Fruit fly (Drosophila melanogaster): ENCODE results near the gene CG6026.

The CG6026 gene

DNA sequence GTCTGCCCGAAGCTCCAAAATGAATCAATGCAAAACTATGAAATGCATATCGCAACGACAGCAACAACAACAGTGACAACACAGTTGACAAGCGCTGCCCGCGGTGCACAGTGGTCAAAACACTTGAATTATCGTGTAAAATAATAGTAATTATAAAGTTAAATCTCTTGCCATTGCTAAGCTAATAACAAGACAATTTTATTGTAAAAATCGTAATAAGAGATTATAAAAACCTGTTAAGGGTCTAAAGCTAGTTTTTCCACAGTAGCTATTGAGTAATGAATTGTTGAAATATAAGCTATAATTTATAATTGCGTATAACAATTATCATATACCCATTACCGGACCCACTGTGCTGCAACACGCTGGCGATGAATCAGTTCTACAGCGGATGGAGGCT lies 39.7 kb downstream of the CG6026 start (continued):
- TF ChIP-seq Abd-B (GFP tag; optimal IDR thresholded peaks at IDR 0.05) (peak; percentile 35), hkb (optimal IDR thresholded peaks at IDR 0.05) (no peak), hkb (GFP tag; IDR thresholded peaks at IDR 0.05) (peak; percentile 72; the same call in 1 of the 2 replicates), Drgx (GFP tag; IDR thresholded peaks at IDR 0.05) (peak; percentile 93), CG1024 (GFP tag; IDR thresholded peaks at IDR 0.05) (peak; percentile 38; the same call in 1 of the 2 replicates), Six4 (GFP tag; optimal IDR thresholded peaks at IDR 0.05) (no peak), Lhr (GFP tag; optimal IDR thresholded peaks at IDR 0.05) (peak; percentile 26), chif (GFP tag; optimal IDR thresholded peaks at IDR 0.05) (peak; percentile 4 to 37), jing (GFP tag; optimal IDR thresholded peaks at IDR 0.05) (peak; percentile 33), CG8290 (GFP tag; optimal IDR thresholded peaks at IDR 0.05) (no peak), CG8290 (tag; optimal IDR thresholded peaks at IDR 0.05) (no peak), Rx (GFP tag; IDR thresholded peaks at IDR 0.05) (peak; percentile 41; the same call in 1 of the 2 replicates), Nf-YA (GFP tag; IDR thresholded peaks at IDR 0.05) (no peak), Hsf (GFP tag; optimal IDR thresholded peaks at IDR 0.05) (peak; percentile 36), CG17385 (GFP tag; optimal IDR thresholded peaks at IDR 0.05) (peak; percentile 39), CG17359 (tag; optimal IDR thresholded peaks at IDR 0.05) (peak; percentile 67), CG8281 (tag; optimal IDR thresholded peaks at IDR 0.05) (peak; percentile 6), sima (GFP tag; optimal IDR thresholded peaks at IDR 0.05) (no peak), Fer1 (GFP tag; optimal IDR thresholded peaks at IDR 0.05) (no peak), bab2 (GFP tag; optimal IDR thresholded peaks at IDR 0.05) (peak; percentile 33), ci (GFP tag; IDR thresholded peaks at IDR 0.05) (no peak), esg (GFP tag; conservative IDR thresholded peaks at IDR 0.05) (no peak), CG4404 (GFP tag; IDR thresholded peaks at IDR 0.05) (0 out of 2 replicates have a peak, but pooled peaks have one; percentile 28), stc (GFP tag; IDR thresholded peaks at IDR 0.05) (peak; percentile 49; the same call in 1 of the 2 replicates), CG14441 (GFP tag; IDR thresholded peaks at IDR 0.05) (peak; percentile 46; the same call in 1 of the 2 replicates), CG3847 (GFP tag; IDR thresholded peaks at IDR 0.05) (0 out of 2 replicates have a peak, but pooled peaks have one; percentile 23), CG10654 (GFP tag; optimal IDR thresholded peaks at IDR 0.05) (peak; percentile 3), tgo (GFP tag; IDR thresholded peaks at IDR 0.05) (peak; percentile 35; the same call in 1 of the 3 replicates), gcm (GFP tag; optimal IDR thresholded peaks at IDR 0.05) (peak; percentile 61), Max (GFP tag; optimal IDR thresholded peaks at IDR 0.05) (peak; percentile 38), CG34422 (GFP tag; IDR thresholded peaks at IDR 0.05) (peak; percentile 60; the same call in 1 of the 3 replicates), Adf1 (GFP tag; IDR thresholded peaks at IDR 0.05) (no peak), E2f1 (GFP tag; IDR thresholded peaks at IDR 0.05) (peak; percentile 48), NC2α (GFP tag; optimal IDR thresholded peaks at IDR 0.05) (no peak), CG7839 (tag; optimal IDR thresholded peaks at IDR 0.05) (peak; percentile 74), Camta (GFP tag; optimal IDR thresholded peaks at IDR 0.05) (peak; percentile 47), CG14014 (GFP tag; IDR thresholded peaks at IDR 0.05) (no peak), CG17802 (tag; optimal IDR thresholded peaks at IDR 0.05) (no peak)

DNA sequence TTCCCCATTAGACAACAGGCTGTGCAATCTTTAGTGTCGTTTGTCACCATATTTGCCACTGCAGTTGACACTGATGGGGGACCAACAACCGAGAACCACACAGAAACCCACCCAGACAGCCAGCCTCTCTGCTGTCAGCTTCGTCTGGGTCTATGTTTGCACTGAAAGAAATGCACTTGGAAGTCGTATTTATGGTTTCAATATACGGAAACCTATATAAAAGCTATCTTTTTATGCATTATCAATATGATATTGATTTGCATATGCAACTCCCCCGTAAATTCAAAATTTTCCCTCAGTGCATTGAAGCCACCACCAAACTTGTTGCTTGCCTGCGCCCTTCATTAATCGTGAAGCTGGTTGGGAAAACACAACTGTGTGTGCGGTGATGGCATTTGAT lies 40.9 kb downstream of the CG6026 start:
- TF ChIP-seq Doc2 (GFP tag; IDR thresholded peaks at IDR 0.05) (no peak), CG14710 (tag; optimal IDR thresholded peaks at IDR 0.05) (peak; percentile 10), scrt (GFP tag; optimal IDR thresholded peaks at IDR 0.05) (peak; percentile 4), E2f2 (GFP tag; IDR thresholded peaks at IDR 0.05) (no peak), sisA (GFP tag; IDR thresholded peaks at IDR 0.05) (peak; percentile 56), otp (GFP tag; IDR thresholded peaks at IDR 0.05) (peak; percentile 41; the same call in 1 of the 3 replicates), Poxn (GFP tag; IDR thresholded peaks at IDR 0.05) (no peak), tna (GFP tag; IDR thresholded peaks at IDR 0.05; ENCODE audit: partially characterized antibody) (no peak), ara (GFP tag; IDR thresholded peaks at IDR 0.05) (peak; percentile 53; the same call in 1 of the 2 replicates), CG6689 (GFP tag; IDR thresholded peaks at IDR 0.05) (0 out of 2 replicates have a peak, but pooled peaks have one; percentile 17), slp2 (GFP tag; optimal IDR thresholded peaks at IDR 0.05) (no peak), dmrt99B (tag; optimal IDR thresholded peaks at IDR 0.05) (peak; percentile 3), Xrp1 (GFP tag; IDR thresholded peaks at IDR 0.05) (peak; percentile 70), CG14441 (GFP tag; IDR thresholded peaks at IDR 0.05) (0 out of 2 replicates have a peak, but pooled peaks have one; percentile 25), fd96Cb (tag; optimal IDR thresholded peaks at IDR 0.05) (peak; percentile 17), row (GFP tag; IDR thresholded peaks at IDR 0.05) (peak; percentile 21; the same call in 1 of the 3 replicates), CG4360 (GFP tag; IDR thresholded peaks at IDR 0.05) (peak; percentile 50)
